Fruit fly (Drosophila melanogaster) whole organism, embryonic: ENCODE data around the gene CG7841.

ENCODE experiments used
- BtbVII ChIP-seq: fragments of 200-800 bp; sonication (Bioruptor generic); optimal IDR thresholded peaks from 3 replicates; lab custom pipeline; 2017; ENCODE audit warnings: missing biosample characterization, mild to moderate bottlenecking, missing genetic modification characterization
- Fer3 ChIP-seq: fragments of 200-800 bp; sonication (Bioruptor generic); optimal IDR thresholded peaks from 2 replicates; lab custom pipeline; 2018; ENCODE audit warnings: missing biosample characterization, mild to moderate bottlenecking, missing genetic modification characterization, moderate library complexity
- Hr3 ChIP-seq: fragments of 200-800 bp; sonication (Bioruptor generic); optimal IDR thresholded peaks from 3 replicates; lab custom pipeline; 2016; ENCODE audit warnings: missing biosample characterization, missing genetic modification characterization
- dmrt99B ChIP-seq: fragments of 200-800 bp; sonication (Bioruptor generic); optimal IDR thresholded peaks from 2 replicates; lab custom pipeline; 2018; ENCODE audit warnings: missing biosample characterization, mild to moderate bottlenecking, missing genetic modification characterization, moderate library complexity
- fru ChIP-seq: fragments of >200 bp; optimal IDR thresholded peaks from 2 replicates; lab custom pipeline; 2017
- lov ChIP-seq, 2 experiments: fragments of 200-800 bp in 1 of 2; fragments of >200 bp in 1 of 2; sonication (Bioruptor generic) in 1 of 2; IDR thresholded peaks in 1 of 2; optimal IDR thresholded peaks in 1 of 2; 2 replicates in 1 of 2; 3 replicates in 1 of 2; pipeline versions ENCODE4 v1.3.6 to Lab custom; 2017 to 2022; ENCODE audit warnings: missing biosample characterization in 1 of 2, missing genetic modification characterization in 1 of 2
- trh ChIP-seq: fragments of 200-800 bp; sonication (Bioruptor generic); optimal IDR thresholded peaks from 2 replicates; lab custom pipeline; 2016; ENCODE audit warnings: missing biosample characterization, missing genetic modification characterization

DNA sequence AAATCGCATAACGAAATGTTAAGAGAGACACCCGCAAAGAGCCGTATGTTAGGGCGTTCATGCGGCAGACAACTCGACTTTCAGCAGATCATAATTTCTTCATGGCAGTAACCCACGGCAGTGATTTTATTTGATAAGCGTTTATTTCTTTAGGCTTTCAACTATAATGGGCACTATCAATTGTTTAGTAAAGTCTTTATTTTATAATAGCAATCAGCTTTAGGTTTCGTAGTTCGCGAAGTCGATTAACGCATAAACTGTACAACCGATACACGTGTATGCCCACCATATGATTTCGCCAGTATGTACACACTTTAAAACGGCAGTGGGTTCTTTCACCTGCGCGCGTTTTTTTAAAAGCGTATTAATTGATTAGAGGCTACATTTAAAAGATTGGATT lies at the start of gene CG7841:
- peak; percentile 92 for TF ChIP-seq Hr3 (GFP tag; lab: Kevin White, UChicago)
- TF ChIP-seq Fer3 (tag; lab: Kevin White, UChicago), result peak; percentile 98
- no peak for TF ChIP-seq fru (lab: Kevin White, UChicago)
- TF ChIP-seq dmrt99B (tag; lab: Kevin White, UChicago), result peak; percentile 98
- peak; percentile 99 for TF ChIP-seq BtbVII (GFP tag; lab: Kevin White, UChicago)
- TF ChIP-seq trh (GFP tag; lab: Kevin White, UChicago), result peak; percentile 92
- TF ChIP-seq lov (optimal IDR thresholded peaks at IDR 0.05; lab: Kevin White, UChicago), result no peak
- TF ChIP-seq lov (GFP tag; IDR thresholded peaks at IDR 0.05; lab: Robert Waterston, UW), result peak; percentile 97
